Fruit fly (Drosophila melanogaster) Kc167 (cell line): Measurements from ENCODE around the gene CG11760.

Experiments
- Myc ChIP-seq: fragments of >200 bp; optimal IDR thresholded peaks from 2 replicates; lab custom pipeline; 2017; ENCODE audit warnings: missing external identifiers
- Sin3A ChIP-seq: fragments of >200 bp; optimal IDR thresholded peaks from 2 replicates; lab custom pipeline; 2018; ENCODE audit warnings: missing external identifiers
- h ChIP-seq: fragments of >200 bp; optimal IDR thresholded peaks from 3 replicates; lab custom pipeline; 2018; ENCODE audit warnings: missing external identifiers
- insv ChIP-seq: fragments of >200 bp; optimal IDR thresholded peaks from 3 replicates; lab custom pipeline; 2018; ENCODE audit warnings: missing external identifiers
- psq ChIP-seq: fragments of >200 bp; optimal IDR thresholded peaks from 2 replicates; lab custom pipeline; 2017; ENCODE audit warnings: missing external identifiers
- ttk ChIP-seq: sonication (Bioruptor generic); optimal IDR thresholded peaks from 2 replicates; lab custom pipeline; 2017; ENCODE audit warnings: missing external identifiers

The CG11760 gene

dm6 chr3R:8715851-8716550, 3.0 kb upstream of the CG11760 start, which contains the start of gene TMEM216:
TSS of gene TMEM216 (plus strand) at chr3R:8716243.
- no peak for TF ChIP-seq ttk (lab: Kevin White, UChicago)
- TF ChIP-seq insv (lab: Kevin White, UChicago) = no peak
- TF ChIP-seq h (lab: Kevin White, UChicago) = no peak
- no peak for TF ChIP-seq psq
- no peak for TF ChIP-seq Myc (lab: Kevin White, UChicago)
- TF ChIP-seq Sin3A (lab: Kevin White, UChicago) = no peak

dm6 chr3R:8716551-8716879, 2.5 kb upstream of the CG11760 start:
- TF ChIP-seq ttk (lab: Kevin White, UChicago) = no peak
- TF ChIP-seq h (lab: Kevin White, UChicago) = no peak
- no peak for TF ChIP-seq Myc (lab: Kevin White, UChicago)
- no peak for TF ChIP-seq insv (lab: Kevin White, UChicago)
- no peak for TF ChIP-seq Sin3A (lab: Kevin White, UChicago)
- no peak for TF ChIP-seq psq

DNA sequence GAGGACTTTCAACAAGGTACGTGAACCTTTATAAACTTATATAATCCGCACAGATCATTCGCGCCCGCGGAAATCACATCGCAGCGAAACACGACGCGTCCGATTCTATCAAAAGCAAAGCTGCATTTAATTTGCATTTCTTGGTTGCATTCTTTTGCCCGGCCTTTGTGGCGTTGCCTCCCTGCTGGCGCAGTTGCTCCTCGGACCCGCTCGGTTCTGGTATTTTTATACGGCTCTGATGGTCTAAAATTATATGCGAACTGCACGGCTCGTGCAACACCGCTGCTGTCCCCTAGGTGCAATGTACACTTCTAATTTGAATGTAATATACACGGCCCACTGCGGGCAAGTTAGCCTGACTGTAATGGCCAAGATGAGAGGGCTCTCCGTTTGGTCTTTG, 642 bp upstream of the CG11760 start, which contains the start of gene Cks85A:
Gene Cks85A, minus strand, starts transcription at position 101 of the 400 bp plus-strand sequence.
- TF ChIP-seq h (lab: Kevin White, UChicago) (no peak), insv (lab: Kevin White, UChicago) (no peak), ttk (lab: Kevin White, UChicago) (no peak), Sin3A (lab: Kevin White, UChicago) (no peak), Myc (lab: Kevin White, UChicago) (no peak), psq (no peak)

DNA sequence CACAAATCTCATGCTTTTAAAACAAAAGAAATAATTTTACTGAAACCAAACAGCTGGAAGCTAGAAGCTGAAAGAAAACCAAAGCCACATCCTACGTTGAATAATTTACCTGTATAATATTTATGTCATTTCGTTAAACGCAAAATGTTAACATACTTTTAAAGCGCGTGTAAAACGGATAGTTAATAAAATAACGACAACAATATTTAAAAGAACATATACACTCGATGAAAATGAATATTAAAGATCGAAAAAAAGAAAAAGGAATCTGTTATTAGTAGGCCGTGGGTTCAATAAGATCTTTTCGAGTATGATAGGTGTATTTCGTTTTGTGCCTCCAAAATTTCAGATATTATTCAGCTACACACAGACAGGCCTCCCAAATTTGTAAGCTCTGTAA, 2.1 kb downstream of the CG11760 start, which contains the start of gene CG8136:
Gene CG8136, plus strand, starts transcription at position 301 of the 400 bp plus-strand sequence.
- no peak for TF ChIP-seq Sin3A (lab: Kevin White, UChicago)
- no peak for TF ChIP-seq psq

DNA sequence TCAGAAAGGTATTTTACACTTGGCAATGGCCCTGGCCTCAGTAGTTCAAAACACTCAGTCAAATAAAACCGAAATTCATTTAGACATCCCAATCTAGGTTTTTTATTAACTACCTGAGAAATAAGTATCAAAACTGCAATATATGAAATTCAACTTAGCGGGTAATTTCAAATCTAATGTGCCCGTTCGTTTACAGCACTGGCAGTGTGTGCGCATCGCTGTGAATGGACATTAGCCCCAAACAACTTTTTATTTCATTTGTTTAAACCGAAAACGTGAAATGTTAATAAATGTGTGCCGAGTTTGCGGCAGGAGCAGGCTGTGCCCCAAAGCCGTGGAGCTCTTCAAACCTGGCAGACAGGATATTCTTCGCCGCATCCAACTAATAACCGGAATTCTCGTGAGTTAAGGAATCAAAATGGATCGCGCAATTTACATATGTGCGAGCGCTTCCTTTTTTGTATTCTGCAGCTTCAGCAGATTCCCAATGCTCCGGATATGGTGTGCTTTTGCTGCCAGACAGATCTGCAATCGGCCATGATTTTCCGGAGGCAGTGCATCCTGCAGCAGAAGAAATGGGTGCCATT, 4.1 kb downstream of the CG11760 start, which contains the start of gene nom:
Gene nom, plus strand, starts transcription at position 213 of the 587 bp plus-strand sequence.
- TF ChIP-seq h (lab: Kevin White, UChicago) = no peak
- no peak for TF ChIP-seq ttk (lab: Kevin White, UChicago)
- no peak for TF ChIP-seq Sin3A (lab: Kevin White, UChicago)
- TF ChIP-seq insv (lab: Kevin White, UChicago) = no peak
- no peak for TF ChIP-seq psq
- no peak for TF ChIP-seq Myc (lab: Kevin White, UChicago)

dm6 chr3R:8725179-8725578, 6.2 kb downstream of the CG11760 start, which contains the start of gene ouib:
TSS of gene ouib (plus strand) at chr3R:8725479.
- TF ChIP-seq insv (lab: Kevin White, UChicago) (no peak), ttk (lab: Kevin White, UChicago) (no peak), Sin3A (lab: Kevin White, UChicago) (no peak), Myc (lab: Kevin White, UChicago) (no peak), h (lab: Kevin White, UChicago) (no peak), psq (no peak)

DNA sequence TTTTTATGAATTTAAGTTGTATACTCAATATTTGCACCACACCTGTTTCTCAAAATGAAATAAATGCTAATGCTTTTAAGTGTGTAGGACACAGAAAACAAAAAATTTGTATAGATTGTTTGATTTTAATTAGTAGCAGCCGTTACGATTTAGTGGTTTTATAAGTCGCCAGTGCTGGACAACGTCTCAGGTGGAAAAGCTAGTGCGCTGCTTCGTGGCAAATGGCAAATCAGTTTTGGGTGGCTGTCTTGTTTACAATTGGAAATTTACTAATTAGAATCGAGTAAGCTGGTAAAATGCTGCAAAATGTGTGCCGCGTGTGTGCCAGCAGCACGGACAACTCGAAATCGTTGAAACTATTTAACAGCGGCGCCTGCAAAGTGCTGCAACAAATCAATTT, 7.6 kb downstream of the CG11760 start, which contains the start of gene CG8159:
Gene CG8159, plus strand, starts transcription at position 223 of the 400 bp plus-strand sequence.
- no peak for TF ChIP-seq ttk (lab: Kevin White, UChicago)
- TF ChIP-seq h (lab: Kevin White, UChicago) = no peak
- TF ChIP-seq Myc (lab: Kevin White, UChicago) = no peak
- TF ChIP-seq psq = no peak
- TF ChIP-seq insv (lab: Kevin White, UChicago) = no peak
- no peak for TF ChIP-seq Sin3A (lab: Kevin White, UChicago)

DNA sequence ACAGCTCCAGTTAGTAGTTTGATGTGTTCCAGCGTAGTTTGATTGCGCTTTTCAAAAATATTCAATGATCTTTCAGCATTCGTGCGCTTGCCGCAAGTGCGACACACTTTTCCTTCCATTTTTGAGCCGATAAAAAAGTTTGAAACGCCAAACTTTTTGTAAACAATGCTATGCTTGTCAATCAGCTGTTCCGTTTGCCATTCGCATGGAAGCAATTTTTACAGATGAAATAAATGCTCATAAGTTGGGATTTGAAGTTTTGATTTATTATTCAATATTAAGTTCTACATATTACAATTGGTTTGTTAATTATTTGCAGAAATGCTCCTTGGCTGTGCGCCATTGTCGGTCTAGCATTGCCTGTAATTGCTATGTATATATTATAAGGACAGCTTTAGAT, 10.5 kb downstream of the CG11760 start, which contains the start of gene ranshi:
Gene ranshi, minus strand, starts transcription at position 152 of the 400 bp plus-strand sequence.
- TF ChIP-seq Sin3A (lab: Kevin White, UChicago) = no peak
- no peak for TF ChIP-seq Myc (lab: Kevin White, UChicago)
- TF ChIP-seq psq = no peak
- no peak for TF ChIP-seq h (lab: Kevin White, UChicago)
- TF ChIP-seq insv (lab: Kevin White, UChicago) = no peak
- TF ChIP-seq ttk (lab: Kevin White, UChicago) = no peak

DNA sequence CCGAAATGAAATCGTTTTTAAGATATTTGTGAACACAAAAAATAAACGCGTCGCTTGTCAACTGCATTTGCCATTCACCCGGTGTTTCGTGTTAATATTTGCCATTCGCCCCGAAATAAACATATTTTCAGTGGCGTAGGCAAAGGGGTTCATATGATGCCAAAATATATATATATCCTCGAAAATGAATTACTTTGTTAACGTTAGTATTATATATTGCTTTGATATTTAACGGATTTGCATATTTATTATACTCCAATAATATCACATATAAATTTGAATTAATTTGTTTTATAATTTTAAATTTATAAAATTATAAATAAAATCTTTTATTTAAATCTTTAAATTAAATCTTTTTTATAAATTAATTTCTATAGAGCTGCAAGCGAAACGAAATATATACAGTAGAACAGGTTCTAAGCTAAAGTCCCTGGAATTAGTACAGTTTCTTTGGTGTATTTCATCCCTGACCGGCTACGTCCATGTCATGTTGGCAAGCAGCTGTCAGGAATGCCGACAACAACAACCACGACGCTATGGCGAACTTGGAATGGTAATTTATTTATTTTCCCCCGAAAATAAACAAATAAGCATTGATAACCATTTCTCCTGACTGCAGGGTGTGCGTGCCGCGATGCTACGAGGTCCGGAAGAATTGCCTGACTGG, 12.7 kb downstream of the CG11760 start, which contains the start of the genes M1BP and CG8202:
Gene M1BP, minus strand, starts transcription at position 102 of the 667 bp plus-strand sequence.
Gene CG8202, plus strand, starts transcription at position 495 of the 667 bp plus-strand sequence.
- TF ChIP-seq Sin3A (lab: Kevin White, UChicago) = no peak
- no peak for TF ChIP-seq h (lab: Kevin White, UChicago)
- TF ChIP-seq psq = no peak
- TF ChIP-seq Myc (lab: Kevin White, UChicago) = no peak
- no peak for TF ChIP-seq ttk (lab: Kevin White, UChicago)
- no peak for TF ChIP-seq insv (lab: Kevin White, UChicago)

DNA sequence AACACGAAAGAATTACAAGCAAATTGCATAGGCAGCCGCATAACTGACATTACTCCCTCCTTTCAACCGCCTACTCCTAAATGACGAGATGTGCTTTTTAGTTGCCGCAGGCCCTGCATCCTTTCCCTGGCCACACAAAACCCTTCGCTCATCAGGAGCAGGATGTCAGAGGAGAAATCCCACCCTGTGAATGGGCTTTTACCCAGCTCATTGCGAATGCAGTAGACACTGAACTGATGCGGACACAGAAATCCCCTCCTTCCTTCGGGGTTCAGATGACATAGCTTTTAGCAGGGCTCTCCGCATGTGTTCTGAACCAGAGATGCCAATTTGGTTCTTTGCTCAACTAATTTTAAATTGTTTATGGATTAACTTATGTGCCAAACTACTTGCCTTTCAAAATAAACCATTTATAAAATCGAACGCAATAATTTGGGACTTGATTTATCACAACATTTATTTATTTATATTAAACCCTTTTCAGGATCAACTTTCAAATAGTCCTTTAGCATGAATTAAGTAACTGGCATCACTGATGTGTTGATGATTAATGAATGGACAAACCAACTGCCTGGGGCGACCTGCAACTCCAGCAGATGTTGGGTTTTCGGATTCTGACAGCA, 20.3 kb downstream of the CG11760 start:
- TF ChIP-seq ttk (lab: Kevin White, UChicago) = no peak
- no peak for TF ChIP-seq Sin3A (lab: Kevin White, UChicago)
- TF ChIP-seq psq = no peak
- TF ChIP-seq Myc (lab: Kevin White, UChicago) = no peak
- no peak for TF ChIP-seq h (lab: Kevin White, UChicago)
- TF ChIP-seq insv (lab: Kevin White, UChicago) = no peak

DNA sequence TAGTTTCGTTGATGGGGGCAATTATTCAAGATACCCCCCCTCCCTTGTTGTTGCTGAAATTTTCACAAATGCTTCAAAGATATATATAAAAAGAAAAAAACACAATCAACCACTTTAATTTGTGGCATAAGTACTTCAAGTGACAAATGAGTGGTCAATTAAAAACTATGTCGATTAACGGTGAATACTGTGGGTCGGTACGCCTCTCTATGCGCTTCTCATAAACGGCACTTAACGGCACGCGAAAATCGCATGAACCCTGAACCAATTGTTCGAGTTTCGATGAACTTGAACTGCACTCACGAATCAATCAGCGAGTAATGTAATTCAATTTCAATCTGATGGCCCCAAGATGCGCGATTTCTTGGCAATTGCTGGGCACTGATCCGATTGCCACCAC, 21.1 kb downstream of the CG11760 start:
- TF ChIP-seq Sin3A (lab: Kevin White, UChicago) = no peak
- TF ChIP-seq Myc (lab: Kevin White, UChicago) = no peak
- TF ChIP-seq insv (lab: Kevin White, UChicago) = no peak
- no peak for TF ChIP-seq ttk (lab: Kevin White, UChicago)
- TF ChIP-seq psq = no peak
- TF ChIP-seq h (lab: Kevin White, UChicago) = no peak
